Fruit fly (Drosophila melanogaster) whole organism, embryonic: ENCODE results near the gene heix.
A peak's percentile ranks its signal among the peaks of the same experiment; 100 is the strongest.

Source experiments
- Adf1 ChIP-seq: fragments of 200-800 bp; sonication (Bioruptor generic); IDR thresholded peaks from 2 replicates; pipeline ENCODE4 v1.3.6; 2022; ENCODE audit warnings: missing biosample characterization, missing genetic modification characterization
- B-H2 ChIP-seq: fragments of 200-800 bp; sonication (Bioruptor generic); optimal IDR thresholded peaks from 2 replicates; lab custom pipeline; 2018; ENCODE audit warnings: missing biosample characterization, mild to moderate bottlenecking, missing genetic modification characterization
- C15 ChIP-seq: fragments of 200-800 bp; sonication (Bioruptor generic); IDR thresholded peaks from 3 replicates; pipeline ENCODE4 v1.3.6; 2022; ENCODE audit warnings: missing biosample characterization, missing genetic modification characterization
- CG1024 ChIP-seq: fragments of 200-800 bp; sonication (Bioruptor generic); IDR thresholded peaks from 2 replicates; pipeline ENCODE4 v1.3.6; 2022; ENCODE audit warnings: missing biosample characterization, missing genetic modification characterization
- CG10366 ChIP-seq: fragments of 200-800 bp; sonication (Bioruptor generic); IDR thresholded peaks from 2 replicates; pipeline ENCODE4 v1.3.6; 2022; ENCODE audit warnings: missing biosample characterization, missing genetic modification characterization
- CG11456 ChIP-seq: fragments of 200-800 bp; sonication (Bioruptor generic); IDR thresholded peaks from 3 replicates; pipeline ENCODE4 v1.3.6; 2022; ENCODE audit warnings: missing biosample characterization, missing genetic modification characterization
- CG12299 ChIP-seq: fragments of 200-800 bp; sonication (Bioruptor generic); optimal IDR thresholded peaks from 2 replicates; lab custom pipeline; 2018; ENCODE audit warnings: missing biosample characterization, mild to moderate bottlenecking, missing genetic modification characterization
- CG13624 ChIP-seq: fragments of 200-800 bp; sonication (Bioruptor generic); optimal IDR thresholded peaks from 2 replicates; lab custom pipeline; 2016; ENCODE audit warnings: missing biosample characterization, missing genetic modification characterization
- CG14050 ChIP-seq: fragments of 200-800 bp; sonication (Bioruptor generic); IDR thresholded peaks from 3 replicates; pipeline ENCODE4 v1.3.6; 2022; ENCODE audit warnings: missing biosample characterization, missing genetic modification characterization
- CG14965 ChIP-seq: fragments of 200-800 bp; sonication (Bioruptor generic); optimal IDR thresholded peaks from 2 replicates; lab custom pipeline; 2016; ENCODE audit warnings: missing biosample characterization, missing genetic modification characterization, borderline replicate concordance
- CG16815 ChIP-seq: fragments of 200-800 bp; sonication (Bioruptor generic); optimal IDR thresholded peaks from 3 replicates; lab custom pipeline; 2017; ENCODE audit warnings: missing biosample characterization, mild to moderate bottlenecking, missing genetic modification characterization
- CG17802 ChIP-seq: fragments of 200-800 bp; sonication (Bioruptor generic); optimal IDR thresholded peaks from 2 replicates; lab custom pipeline; 2018; ENCODE audit warnings: missing biosample characterization, mild to moderate bottlenecking, missing genetic modification characterization, moderate library complexity
- CG2199 ChIP-seq: fragments of 200-800 bp; sonication (Bioruptor generic); IDR thresholded peaks from 3 replicates; pipeline ENCODE4 v1.3.6; 2022; ENCODE audit warnings: missing biosample characterization, missing genetic modification characterization
- CG3726 ChIP-seq: fragments of 200-800 bp; sonication (Bioruptor generic); IDR thresholded peaks from 3 replicates; pipeline ENCODE4, ENCODE4 v1.3.6; 2022; ENCODE audit warnings: missing biosample characterization, missing genetic modification characterization
- CG4854 ChIP-seq: fragments of 200-800 bp; sonication (Bioruptor generic); optimal IDR thresholded peaks from 2 replicates; lab custom pipeline; 2016; ENCODE audit warnings: missing biosample characterization, missing genetic modification characterization, inconsistent platforms
- CG9437 ChIP-seq: fragments of 200-800 bp; sonication (Bioruptor generic); optimal IDR thresholded peaks from 2 replicates; lab custom pipeline; 2018; ENCODE audit warnings: missing biosample characterization, mild to moderate bottlenecking, missing genetic modification characterization
- Dbx ChIP-seq: fragments of 200-800 bp; sonication (Bioruptor generic); IDR thresholded peaks from 3 replicates; pipeline ENCODE4 v1.3.6; 2022; ENCODE audit warnings: missing biosample characterization, missing genetic modification characterization
- E2f2 ChIP-seq: fragments of 200-800 bp; sonication (Bioruptor generic); IDR thresholded peaks from 2 replicates; pipeline ENCODE4 v1.3.6; 2022; ENCODE audit warnings: missing biosample characterization, missing genetic modification characterization
- HHEX ChIP-seq: fragments of 200-800 bp; sonication (Bioruptor generic); optimal IDR thresholded peaks from 3 replicates; lab custom pipeline; 2017; ENCODE audit warnings: missing biosample characterization, mild to moderate bottlenecking, missing genetic modification characterization, missing genetic modification reagents
- HLHmδ ChIP-seq: fragments of 200-800 bp; sonication (Bioruptor generic); optimal IDR thresholded peaks from 2 replicates; lab custom pipeline; 2018; ENCODE audit warnings: missing biosample characterization, mild to moderate bottlenecking, missing genetic modification characterization, moderate library complexity
- Hr78 ChIP-seq, 2 experiments: fragments of 200-800 bp in 1 of 2; fragments of >200 bp in 1 of 2; sonication (Bioruptor generic) in 1 of 2; optimal IDR thresholded peaks; 2 replicates each; lab custom pipeline; 2017 to 2019; ENCODE audit warnings: missing biosample characterization in 2 of 2, missing genetic modification characterization in 2 of 2, mild to moderate bottlenecking in 1 of 2, moderate library complexity in 1 of 2
- Jarid2 ChIP-seq: fragments of 200-800 bp; sonication (Bioruptor generic); optimal IDR thresholded peaks from 3 replicates; lab custom pipeline; 2017; ENCODE audit warnings: mild to moderate bottlenecking, missing biosample characterization, missing genetic modification reagents, missing genetic modification characterization
- Lpt ChIP-seq: fragments of >200 bp; optimal IDR thresholded peaks from 2 replicates; lab custom pipeline; 2018; ENCODE audit warnings: missing biosample characterization, missing genetic modification characterization
- Neu2 ChIP-seq: fragments of 200-800 bp; sonication (Bioruptor generic); optimal IDR thresholded peaks from 3 replicates; lab custom pipeline; 2016; ENCODE audit warnings: missing biosample characterization, missing genetic modification characterization, borderline replicate concordance
- Ptx1 ChIP-seq: fragments of 200-800 bp; sonication (Bioruptor generic); IDR thresholded peaks from 2 replicates; pipeline ENCODE4 v1.3.6; 2022; ENCODE audit warnings: missing biosample characterization, missing genetic modification characterization
- Tbp ChIP-seq: fragments of >200 bp; optimal IDR thresholded peaks from 2 replicates; lab custom pipeline; 2018; ENCODE audit warnings: missing biosample characterization, missing genetic modification characterization
- Trl ChIP-seq, 3 experiments: fragments of >200 bp in 2 of 3; fragments of 200-800 bp in 1 of 3; sonication (Bioruptor generic) in 1 of 3; optimal IDR thresholded peaks; 2 replicates in 1 of 3; 3 replicates in 2 of 3; lab custom pipeline; 2016 to 2017; ENCODE audit warnings: missing biosample characterization in 1 of 3, missing genetic modification characterization in 1 of 3
- Usf ChIP-seq: fragments of 200-800 bp; sonication (Bioruptor generic); optimal IDR thresholded peaks from 2 replicates; lab custom pipeline; 2017; ENCODE audit warnings: missing genotype, missing biosample characterization, missing genetic modification characterization
- btn ChIP-seq: fragments of 200-800 bp; sonication (Bioruptor generic); optimal IDR thresholded peaks from 2 replicates; lab custom pipeline; 2016; ENCODE audit warnings: missing biosample characterization, missing genetic modification characterization
- cas ChIP-seq: fragments of 200-800 bp; sonication (Bioruptor generic); IDR thresholded peaks from 2 replicates; pipeline ENCODE4 v1.3.6; 2022; ENCODE audit warnings: missing biosample characterization, missing genetic modification characterization
- cato ChIP-seq: fragments of 200-800 bp; sonication (Bioruptor generic); optimal IDR thresholded peaks from 2 replicates; lab custom pipeline; 2016; ENCODE audit warnings: missing biosample characterization, missing genetic modification characterization, borderline replicate concordance
- crc ChIP-seq: fragments of 200-800 bp; sonication (Bioruptor generic); optimal IDR thresholded peaks from 2 replicates; lab custom pipeline; 2016; ENCODE audit warnings: missing biosample characterization, missing genetic modification characterization
- disco-r ChIP-seq: fragments of 200-800 bp; sonication (Bioruptor generic); optimal IDR thresholded peaks from 2 replicates; lab custom pipeline; 2016; ENCODE audit warnings: missing biosample characterization, missing genetic modification characterization
- exex ChIP-seq: fragments of 200-800 bp; sonication (Bioruptor generic); optimal IDR thresholded peaks from 4 replicates; lab custom pipeline; 2018; ENCODE audit warnings: missing biosample characterization, mild to moderate bottlenecking, missing genetic modification characterization, moderate library complexity
- fru ChIP-seq: fragments of >200 bp; optimal IDR thresholded peaks from 2 replicates; lab custom pipeline; 2017
- kah ChIP-seq: fragments of 200-800 bp; sonication (Bioruptor generic); optimal IDR thresholded peaks from 2 replicates; lab custom pipeline; 2018; ENCODE audit warnings: missing biosample characterization, mild to moderate bottlenecking, missing genetic modification characterization
- nau ChIP-seq: fragments of 200-800 bp; sonication (Bioruptor generic); optimal IDR thresholded peaks from 3 replicates; lab custom pipeline; 2017; ENCODE audit warnings: missing biosample characterization, mild to moderate bottlenecking, missing genetic modification characterization, missing genetic modification reagents
- nerfin-1 ChIP-seq: fragments of 200-800 bp; sonication (Bioruptor generic); optimal IDR thresholded peaks from 3 replicates; lab custom pipeline; 2019; ENCODE audit warnings: missing biosample characterization, mild to moderate bottlenecking, missing genetic modification characterization, moderate library complexity
- nom ChIP-seq: fragments of 200-800 bp; sonication (Bioruptor generic); optimal IDR thresholded peaks from 2 replicates; lab custom pipeline; 2017; ENCODE audit warnings: missing biosample characterization, missing genetic modification characterization, mild to moderate bottlenecking, moderate library complexity, missing genetic modification reagents
- peb ChIP-seq: fragments of 200-800 bp; sonication (Bioruptor generic); IDR thresholded peaks from 2 replicates; pipeline ENCODE4 v1.3.6; 2022; ENCODE audit warnings: missing biosample characterization, missing genetic modification characterization
- prd ChIP-seq, 3 experiments: fragments of >200 bp in 2 of 3; fragments of 200-800 bp in 1 of 3; sonication (Bioruptor generic) in 1 of 3; optimal IDR thresholded peaks in 2 of 3; IDR thresholded peaks in 1 of 3; 2 replicates in 2 of 3; 3 replicates in 1 of 3; pipeline versions ENCODE4 v1.3.6 to Lab custom; 2017 to 2022; ENCODE audit warnings: missing biosample characterization in 1 of 3, missing genetic modification characterization in 1 of 3
- pum ChIP-seq: fragments of 200-800 bp; sonication (Bioruptor generic); optimal IDR thresholded peaks from 2 replicates; lab custom pipeline; 2016; ENCODE audit warnings: missing biosample characterization, missing genetic modification characterization
- ranshi ChIP-seq: fragments of 200-800 bp; sonication (Bioruptor generic); IDR thresholded peaks from 2 replicates; pipeline ENCODE4 v1.3.6; 2022; ENCODE audit warnings: missing biosample characterization, missing genetic modification characterization
- run ChIP-seq: fragments of 200-800 bp; sonication (Bioruptor generic); optimal IDR thresholded peaks from 3 replicates; lab custom pipeline; 2018; ENCODE audit warnings: missing biosample characterization, mild to moderate bottlenecking, missing genetic modification characterization
- schlank ChIP-seq: fragments of 200-800 bp; sonication (Bioruptor generic); optimal IDR thresholded peaks from 2 replicates; lab custom pipeline; 2018; ENCODE audit warnings: missing biosample characterization, mild to moderate bottlenecking, missing genetic modification characterization
- shn ChIP-seq: fragments of 200-800 bp; sonication (Bioruptor generic); optimal IDR thresholded peaks from 3 replicates; lab custom pipeline; 2016; ENCODE audit warnings: missing biosample characterization, missing genetic modification characterization
- tio ChIP-seq: fragments of 200-800 bp; sonication (Bioruptor generic); optimal IDR thresholded peaks from 2 replicates; lab custom pipeline; 2017; ENCODE audit warnings: missing biosample characterization, missing genetic modification characterization, inconsistent platforms
- tx ChIP-seq: fragments of 200-800 bp; sonication (Bioruptor generic); optimal IDR thresholded peaks from 2 replicates; lab custom pipeline; 2016; ENCODE audit warnings: missing biosample characterization, missing genetic modification characterization
- unc-4 ChIP-seq: fragments of 200-800 bp; sonication (Bioruptor generic); IDR thresholded peaks from 2 replicates; pipeline ENCODE4 v1.3.6; 2022; ENCODE audit warnings: missing biosample characterization, missing genetic modification characterization; ENCODE audit not compliant: partially characterized antibody
- usp ChIP-seq: fragments of >200 bp; optimal IDR thresholded peaks from 2 replicates; lab custom pipeline; 2017; ENCODE audit warnings: missing biosample characterization, missing genetic modification characterization
- yki ChIP-seq: fragments of >200 bp; optimal IDR thresholded peaks from 3 replicates; lab custom pipeline; 2018
- z ChIP-seq: fragments of 200-800 bp; sonication (Bioruptor generic); IDR thresholded peaks from 3 replicates; pipeline ENCODE4 v1.3.6; 2022; ENCODE audit warnings: missing biosample characterization, missing genetic modification characterization

heix gene

dm6 chr2L:16272730-16273129 lies 26.9 kb downstream of the heix start (continued):
- TF ChIP-seq CG14050 (GFP tag; lab: Robert Waterston, UW): no peak
- TF ChIP-seq CG12299: peak; percentile 7
- TF ChIP-seq shn: no peak
- peak; percentile 15 for TF ChIP-seq HLHmδ (GFP tag; lab: Kevin White, UChicago)
- no peak for TF ChIP-seq CG9437 (GFP tag; lab: Kevin White, UChicago)
- TF ChIP-seq Dbx (GFP tag; lab: Robert Waterston, UW): no peak
- no peak for TF ChIP-seq CG1024 (GFP tag; lab: Robert Waterston, UW)
- no peak for TF ChIP-seq z (GFP tag; lab: Robert Waterston, UW)
- TF ChIP-seq CG14965 (GFP tag; lab: Kevin White, UChicago): no peak
- TF ChIP-seq nerfin-1: peak; percentile 2
- TF ChIP-seq E2f2 (GFP tag; lab: Robert Waterston, UW): peak; percentile 25; the same call in 1 of the 2 replicates
- TF ChIP-seq ranshi: no peak; the same call in 1 of the 2 replicates
- TF ChIP-seq Trl (optimal IDR thresholded peaks at IDR 0.05; lab: Kevin White, UChicago): no peak
- no peak for TF ChIP-seq Trl (GFP tag; optimal IDR thresholded peaks at IDR 0.05; lab: Kevin White, UChicago)
- peak; percentile 25 for TF ChIP-seq B-H2
- TF ChIP-seq Tbp (GFP tag; lab: Kevin White, UChicago): no peak
- peak; percentile 41; the same call in 1 of the 2 replicates for TF ChIP-seq Adf1 (GFP tag; lab: Robert Waterston, UW)
- no peak for TF ChIP-seq CG2199 (GFP tag; lab: Robert Waterston, UW)
- TF ChIP-seq nom (GFP tag; lab: Kevin White, UChicago): no peak
- TF ChIP-seq unc-4 (GFP tag; lab: Robert Waterston, UW): no peak
- no peak for TF ChIP-seq crc (GFP tag; lab: Kevin White, UChicago)
- TF ChIP-seq tio (GFP tag; lab: Kevin White, UChicago): no peak
- TF ChIP-seq kah: peak; percentile 43
- no peak for TF ChIP-seq schlank (tag; lab: Kevin White, UChicago)
- TF ChIP-seq CG17802 (tag; lab: Kevin White, UChicago): no peak
- no peak for TF ChIP-seq Usf (GFP tag; lab: Kevin White, UChicago)
- no peak for TF ChIP-seq run (tag; lab: Kevin White, UChicago)
- TF ChIP-seq CG16815: no peak
- TF ChIP-seq Jarid2: no peak
- no peak for TF ChIP-seq CG11456 (GFP tag; lab: Robert Waterston, UW)
- peak; percentile 60 for TF ChIP-seq HHEX (GFP tag; lab: Kevin White, UChicago)
- no peak for TF ChIP-seq disco-r (GFP tag; lab: Kevin White, UChicago)
- TF ChIP-seq prd (optimal IDR thresholded peaks at IDR 0.05; lab: Kevin White, UChicago): no peak
- no peak for TF ChIP-seq prd (GFP tag; IDR thresholded peaks at IDR 0.05; lab: Robert Waterston, UW)
- no peak for TF ChIP-seq tx (GFP tag; lab: Kevin White, UChicago)
- TF ChIP-seq btn (GFP tag; lab: Kevin White, UChicago): no peak
- TF ChIP-seq CG10366 (GFP tag; lab: Robert Waterston, UW): no peak
- no peak for TF ChIP-seq cato (GFP tag; lab: Kevin White, UChicago)
- peak; percentile 75 for TF ChIP-seq nau (GFP tag; lab: Kevin White, UChicago)
- TF ChIP-seq Ptx1 (GFP tag; lab: Robert Waterston, UW): no peak
- TF ChIP-seq Hr78 (GFP tag; optimal IDR thresholded peaks at IDR 0.05; lab: Kevin White, UChicago): no peak
- TF ChIP-seq Lpt (GFP tag; lab: Kevin White, UChicago): no peak
- no peak for TF ChIP-seq C15 (GFP tag; lab: Robert Waterston, UW)
- TF ChIP-seq usp (GFP tag; lab: Kevin White, UChicago): no peak
- TF ChIP-seq yki (lab: Kevin White, UChicago): no peak
- TF ChIP-seq CG13624 (GFP tag; lab: Kevin White, UChicago): no peak
- TF ChIP-seq CG4854 (GFP tag; lab: Kevin White, UChicago): no peak
- no peak for TF ChIP-seq fru (lab: Kevin White, UChicago)
- TF ChIP-seq pum (GFP tag; lab: Kevin White, UChicago): no peak
- TF ChIP-seq exex (tag; lab: Kevin White, UChicago): peak; percentile 29
- no peak for TF ChIP-seq cas (GFP tag; lab: Robert Waterston, UW)
- TF ChIP-seq peb (GFP tag; lab: Robert Waterston, UW): no peak
- no peak for TF ChIP-seq Neu2 (GFP tag; lab: Kevin White, UChicago)
- no peak for TF ChIP-seq CG3726 (GFP tag; lab: Robert Waterston, UW)
